Worm (Caenorhabditis elegans): Measurements from ENCODE around the gene C36C5.4.

The C36C5.4 gene

DNA sequence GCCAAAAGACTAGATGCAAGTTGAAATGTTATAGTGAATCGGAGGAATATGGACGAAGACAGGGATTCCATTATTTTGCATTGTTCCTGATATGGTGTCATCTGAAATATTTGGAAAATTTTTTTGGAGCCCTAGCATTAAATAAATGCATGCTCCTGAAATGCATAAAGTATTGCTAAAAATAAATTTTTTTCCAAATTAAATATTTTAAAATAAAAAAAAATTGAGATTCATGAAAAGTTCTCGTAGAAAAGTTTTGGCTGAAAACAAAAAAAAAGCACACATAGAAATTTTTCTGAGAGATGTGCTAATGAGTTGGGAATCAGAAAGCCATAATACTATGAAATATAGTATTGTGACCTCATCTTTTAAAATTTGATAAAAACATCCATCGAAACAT, 11.3 kb upstream of the C36C5.4 start, which contains the start of gene srab-7:
TSS of gene srab-7 (minus strand) at position 101 of the 400 bp plus-strand sequence.
- TF ChIP-seq ceh-30 (tag; optimal IDR thresholded peaks at IDR 0.05), result no peak
- TF ChIP-seq odd-2 (tag; optimal IDR thresholded peaks at IDR 0.05), result no peak
- no peak for TF ChIP-seq unc-55 (GFP tag; optimal IDR thresholded peaks at IDR 0.05)
- no peak for TF ChIP-seq C38D4.7 (GFP tag; optimal IDR thresholded peaks at IDR 0.05)
- TF ChIP-seq ref-2 (tag; optimal IDR thresholded peaks at IDR 0.05), result no peak
- TF ChIP-seq elt-2 (tag; optimal IDR thresholded peaks at IDR 0.05), result no peak
- no peak for TF ChIP-seq ahr-1 (tag; optimal IDR thresholded peaks at IDR 0.05)
- no peak for TF ChIP-seq ceh-31 (tag; optimal IDR thresholded peaks at IDR 0.05)
- no peak for TF ChIP-seq madf-2 (tag; optimal IDR thresholded peaks at IDR 0.05)
- TF ChIP-seq hlh-30 (tag; optimal IDR thresholded peaks at IDR 0.05; ENCODE audit: insufficient read depth), result no peak
- TF ChIP-seq pros-1 (tag; optimal IDR thresholded peaks at IDR 0.05), result no peak
- TF ChIP-seq ceh-22 (tag; optimal IDR thresholded peaks at IDR 0.05), result no peak
- no peak for TF ChIP-seq ceh-48 (tag; optimal IDR thresholded peaks at IDR 0.05)

DNA sequence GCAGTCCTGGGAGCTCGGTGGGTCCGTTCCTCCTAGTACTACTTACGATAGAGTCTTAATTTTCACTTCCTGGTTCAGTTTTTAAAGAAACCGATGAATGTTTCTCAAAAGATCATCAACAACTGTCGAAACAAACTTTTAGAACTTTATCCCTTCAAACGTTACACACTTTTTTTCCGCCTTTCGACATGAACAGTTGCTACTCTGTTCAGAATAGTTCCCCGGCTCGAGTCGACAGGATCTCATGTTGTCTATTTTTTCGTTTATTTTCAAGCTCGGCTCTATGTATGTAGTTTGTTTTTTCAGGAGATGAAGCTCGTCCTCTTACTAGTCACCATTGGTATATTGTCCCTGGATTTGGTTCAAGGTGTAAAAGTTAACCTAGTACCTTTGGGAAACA, 9.6 kb upstream of the C36C5.4 start, which contains the start of gene exh-1:
TSS of gene exh-1 (plus strand) at position 301 of the 400 bp plus-strand sequence.
- no peak for TF ChIP-seq pqm-1 (tag; optimal IDR thresholded peaks at IDR 0.05)
- no peak for TF ChIP-seq npax-4 (tag; optimal IDR thresholded peaks at IDR 0.05)
- TF ChIP-seq T23F11.4 (GFP tag; optimal IDR thresholded peaks at IDR 0.05), result no peak
- no peak for TF ChIP-seq che-1 (tag; optimal IDR thresholded peaks at IDR 0.05)
- TF ChIP-seq C38D4.7 (GFP tag; optimal IDR thresholded peaks at IDR 0.05), result no peak
- TF ChIP-seq sox-4 (tag; optimal IDR thresholded peaks at IDR 0.05), result no peak
- TF ChIP-seq C08G9.2 (tag; optimal IDR thresholded peaks at IDR 0.05), result no peak
- no peak for TF ChIP-seq hlh-15 (tag; optimal IDR thresholded peaks at IDR 0.05)
- no peak for TF ChIP-seq K09A11.1 (tag; optimal IDR thresholded peaks at IDR 0.05; ENCODE audit: insufficient read depth)
- TF ChIP-seq ref-2 (tag; optimal IDR thresholded peaks at IDR 0.05), result no peak
- TF ChIP-seq fkh-6 (tag; optimal IDR thresholded peaks at IDR 0.05), result no peak
- TF ChIP-seq F13H6.1 (tag; optimal IDR thresholded peaks at IDR 0.05), result no peak
- TF ChIP-seq unc-55 (GFP tag; optimal IDR thresholded peaks at IDR 0.05), result no peak
- no peak for TF ChIP-seq ceh-30 (tag; optimal IDR thresholded peaks at IDR 0.05)
- TF ChIP-seq dmd-4 (tag; optimal IDR thresholded peaks at IDR 0.05; ENCODE audit: borderline replicate concordance), result no peak
- no peak for TF ChIP-seq pat-9 (tag; optimal IDR thresholded peaks at IDR 0.05)
- TF ChIP-seq sox-2 (GFP tag; IDR thresholded peaks at IDR 0.05), result no peak
- TF ChIP-seq dve-1 (tag; optimal IDR thresholded peaks at IDR 0.05), result no peak
- TF ChIP-seq nfya-1 (tag; optimal IDR thresholded peaks at IDR 0.05), result no peak
- no peak for TF ChIP-seq mec-3 (tag; optimal IDR thresholded peaks at IDR 0.05; ENCODE audit: borderline replicate concordance)

DNA sequence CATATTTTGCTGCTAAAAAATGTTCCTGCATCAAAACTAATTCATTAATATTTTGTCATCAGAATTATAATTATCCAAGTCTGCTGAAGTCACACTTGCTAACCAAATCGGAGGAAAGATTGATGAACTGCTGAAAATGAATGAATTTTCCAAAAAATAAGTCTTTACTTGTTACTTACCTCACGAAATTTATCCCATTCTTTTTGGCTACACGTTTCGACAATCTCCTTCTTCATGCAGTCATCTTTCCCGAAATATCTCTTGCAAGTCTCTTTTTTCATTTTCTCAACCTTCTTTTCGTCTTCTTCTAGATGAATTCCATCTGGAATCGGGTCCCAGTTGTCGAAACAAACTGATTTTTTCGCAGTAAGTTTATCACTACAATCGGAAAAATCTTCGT, 8.0 kb upstream of the C36C5.4 start:
- no peak for TF ChIP-seq hlh-6 (tag; optimal IDR thresholded peaks at IDR 0.05)

DNA sequence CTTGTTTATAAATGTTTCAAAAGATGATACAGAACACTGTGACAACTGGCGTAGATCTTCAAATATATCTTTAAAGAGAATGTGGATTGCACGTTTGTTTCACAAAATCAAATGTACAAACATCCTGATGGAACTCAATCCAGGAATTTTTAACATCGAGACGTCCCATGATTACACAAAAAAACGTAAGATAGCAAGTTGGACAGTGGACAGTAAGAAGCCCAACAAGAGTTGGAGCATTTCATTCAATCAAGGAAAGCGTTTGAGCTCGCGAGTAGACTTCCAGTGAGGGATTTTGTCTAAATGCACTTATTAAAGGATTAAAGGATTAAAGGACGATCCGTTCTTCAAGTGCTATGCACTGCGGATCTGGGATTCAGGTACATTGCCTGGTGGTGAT, 7.1 kb upstream of the C36C5.4 start, which contains the start of gene C36C5.12:
TSS of gene C36C5.12 (minus strand) at position 101 of the 400 bp plus-strand sequence.
- no peak for TF ChIP-seq tbx-2 (tag; optimal IDR thresholded peaks at IDR 0.05)
- TF ChIP-seq ceh-6 (GFP tag; optimal IDR thresholded peaks at IDR 0.05), result no peak
- TF ChIP-seq hlh-15 (tag; optimal IDR thresholded peaks at IDR 0.05), result no peak
- no peak for TF ChIP-seq ama-1 (optimal IDR thresholded peaks at IDR 0.05)
- no peak for TF ChIP-seq ttx-3 (tag; optimal IDR thresholded peaks at IDR 0.05)

DNA sequence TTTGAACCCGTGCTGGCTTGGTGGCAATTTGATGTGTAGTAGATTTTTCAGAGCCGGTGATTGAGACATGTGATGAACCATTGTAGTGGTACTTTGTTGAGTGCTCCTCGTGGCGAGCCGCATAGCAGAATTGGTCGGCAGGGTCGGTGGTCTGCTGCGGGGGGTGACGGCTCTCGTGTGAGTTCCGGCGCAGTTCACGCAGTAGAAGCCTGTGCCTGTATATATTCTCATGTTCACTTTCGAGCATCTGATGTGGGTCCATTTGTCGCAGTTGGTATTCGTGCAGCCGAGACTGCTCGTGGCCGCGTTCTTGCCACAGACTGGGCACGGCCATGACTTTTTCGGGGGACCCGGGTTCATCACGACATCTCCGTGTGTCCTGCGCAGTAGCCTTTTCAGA, 4.1 kb upstream of the C36C5.4 start:
- TF ChIP-seq lim-6 (tag; optimal IDR thresholded peaks at IDR 0.05), result no peak

Data from whole organism, late embryonic.